Fruit fly (Drosophila melanogaster): ENCODE data around the gene Tet.

Tet gene

dm6 chr3L:2835744-2836143 is 43.2 kb downstream of the Tet start:
- TF ChIP-seq CG5204 (GFP tag; optimal IDR thresholded peaks at IDR 0.05) (no peak), toe (GFP tag; optimal IDR thresholded peaks at IDR 0.05) (no peak), Crg-1 (GFP tag; optimal IDR thresholded peaks at IDR 0.05) (no peak), bab1 (GFP tag; optimal IDR thresholded peaks at IDR 0.05) (no peak), kay (GFP tag; ENCODE audit: borderline replicate concordance) (no peak), tj (GFP tag; optimal IDR thresholded peaks at IDR 0.05) (no peak), ovo (GFP tag; optimal IDR thresholded peaks at IDR 0.05) (no peak), Mnt (GFP tag; optimal IDR thresholded peaks at IDR 0.05) (no peak)

- TF ChIP-seq bab1 (GFP tag; optimal IDR thresholded peaks at IDR 0.05), result no peak
- no peak for TF ChIP-seq CG33017 (tag; optimal IDR thresholded peaks at IDR 0.05)
- no peak for TF ChIP-seq toe (GFP tag; optimal IDR thresholded peaks at IDR 0.05)
- no peak for TF ChIP-seq Mnt (GFP tag; optimal IDR thresholded peaks at IDR 0.05)
- no peak for TF ChIP-seq cnc (optimal IDR thresholded peaks at IDR 0.05)
- no peak for TF ChIP-seq CG5204 (GFP tag; optimal IDR thresholded peaks at IDR 0.05)
- TF ChIP-seq Clk (GFP tag; optimal IDR thresholded peaks at IDR 0.05), result no peak
- no peak for TF ChIP-seq Hr96 (GFP tag; optimal IDR thresholded peaks at IDR 0.05)
- no peak for TF ChIP-seq pad (GFP tag; optimal IDR thresholded peaks at IDR 0.05)
- TF ChIP-seq CG7045 (GFP tag; optimal IDR thresholded peaks at IDR 0.05), result no peak
- TF ChIP-seq Crg-1 (GFP tag; optimal IDR thresholded peaks at IDR 0.05), result no peak
Measured at dm6 chr3L:2834980-2835379, 44.0 kb downstream of the Tet start.

- no peak for TF ChIP-seq CG1620 (GFP tag; optimal IDR thresholded peaks at IDR 0.05)
- TF ChIP-seq tj (GFP tag; optimal IDR thresholded peaks at IDR 0.05), result no peak
- TF ChIP-seq ovo (GFP tag; optimal IDR thresholded peaks at IDR 0.05), result no peak
Measured at dm6 chr3L:2833652-2834051, 45.3 kb downstream of the Tet start.

- TF ChIP-seq Clk (GFP tag; optimal IDR thresholded peaks at IDR 0.05), result no peak
- no peak for TF ChIP-seq CG11617 (GFP tag; optimal IDR thresholded peaks at IDR 0.05)
- no peak for TF ChIP-seq CG1620 (GFP tag; optimal IDR thresholded peaks at IDR 0.05)
- TF ChIP-seq Crg-1 (GFP tag; optimal IDR thresholded peaks at IDR 0.05), result no peak
- TF ChIP-seq Hr96 (GFP tag; optimal IDR thresholded peaks at IDR 0.05), result no peak
- TF ChIP-seq cic (GFP tag; optimal IDR thresholded peaks at IDR 0.05), result no peak
- no peak for TF ChIP-seq CG7045 (GFP tag; optimal IDR thresholded peaks at IDR 0.05)
- TF ChIP-seq bab1 (GFP tag; optimal IDR thresholded peaks at IDR 0.05), result no peak
- no peak for TF ChIP-seq CG12768 (GFP tag; optimal IDR thresholded peaks at IDR 0.05)
- no peak for TF ChIP-seq ovo (GFP tag; optimal IDR thresholded peaks at IDR 0.05)
- no peak for TF ChIP-seq toe (GFP tag; optimal IDR thresholded peaks at IDR 0.05)
- TF ChIP-seq kay (GFP tag; ENCODE audit: borderline replicate concordance), result no peak
- no peak for TF ChIP-seq Mnt (GFP tag; optimal IDR thresholded peaks at IDR 0.05)
Measured at dm6 chr3L:2832268-2832667, 46.7 kb downstream of the Tet start.

dm6 chr3L:2831729-2832128 is 47.2 kb downstream of the Tet start:
- TF ChIP-seq cnc (optimal IDR thresholded peaks at IDR 0.05), result no peak
- TF ChIP-seq Hr96 (GFP tag; optimal IDR thresholded peaks at IDR 0.05), result no peak

- no peak for TF ChIP-seq CG33017 (tag; optimal IDR thresholded peaks at IDR 0.05)
Measured at dm6 chr3L:2831157-2831556, 47.8 kb downstream of the Tet start.

- no peak for TF ChIP-seq CG7101 (tag; optimal IDR thresholded peaks at IDR 0.05)
Measured at dm6 chr3L:2829916-2830315, 49.0 kb downstream of the Tet start.

- TF ChIP-seq cic (GFP tag; optimal IDR thresholded peaks at IDR 0.05), result no peak
- TF ChIP-seq CG14711 (tag; optimal IDR thresholded peaks at IDR 0.05), result no peak
- TF ChIP-seq bab1 (GFP tag; optimal IDR thresholded peaks at IDR 0.05), result no peak
Measured at dm6 chr3L:2828610-2829139, 50.3 kb downstream of the Tet start.

- TF ChIP-seq CG33017 (tag; optimal IDR thresholded peaks at IDR 0.05) (no peak), cnc (optimal IDR thresholded peaks at IDR 0.05) (no peak), Clk (GFP tag; optimal IDR thresholded peaks at IDR 0.05) (no peak), cic (GFP tag; optimal IDR thresholded peaks at IDR 0.05) (no peak), pad (GFP tag; optimal IDR thresholded peaks at IDR 0.05) (no peak), toe (GFP tag; optimal IDR thresholded peaks at IDR 0.05) (no peak), bab1 (GFP tag; optimal IDR thresholded peaks at IDR 0.05) (no peak), Mnt (GFP tag; optimal IDR thresholded peaks at IDR 0.05) (no peak), kay (GFP tag; ENCODE audit: borderline replicate concordance) (no peak), CG5204 (GFP tag; optimal IDR thresholded peaks at IDR 0.05) (no peak)
Measured at dm6 chr3L:2828163-2828562, 50.8 kb downstream of the Tet start.

All from whole organism, adult.